Worm (Caenorhabditis elegans) whole organism, dauer: ENCODE results near the gene T08D2.6.
"Not testable (repeated sequence)": the region's sequence is repeated elsewhere in the genome, so short reads cannot be mapped to it uniquely, and the experiment has no call there.

Experiments used
- unc-62 ChIP-seq: sonication (generic microtip); optimal IDR thresholded peaks from 2 replicates; lab custom pipeline; 2017; ENCODE audit warnings: missing biosample characterization, missing genetic modification reagents, missing genetic modification characterization

Gene T08D2.6

DNA sequence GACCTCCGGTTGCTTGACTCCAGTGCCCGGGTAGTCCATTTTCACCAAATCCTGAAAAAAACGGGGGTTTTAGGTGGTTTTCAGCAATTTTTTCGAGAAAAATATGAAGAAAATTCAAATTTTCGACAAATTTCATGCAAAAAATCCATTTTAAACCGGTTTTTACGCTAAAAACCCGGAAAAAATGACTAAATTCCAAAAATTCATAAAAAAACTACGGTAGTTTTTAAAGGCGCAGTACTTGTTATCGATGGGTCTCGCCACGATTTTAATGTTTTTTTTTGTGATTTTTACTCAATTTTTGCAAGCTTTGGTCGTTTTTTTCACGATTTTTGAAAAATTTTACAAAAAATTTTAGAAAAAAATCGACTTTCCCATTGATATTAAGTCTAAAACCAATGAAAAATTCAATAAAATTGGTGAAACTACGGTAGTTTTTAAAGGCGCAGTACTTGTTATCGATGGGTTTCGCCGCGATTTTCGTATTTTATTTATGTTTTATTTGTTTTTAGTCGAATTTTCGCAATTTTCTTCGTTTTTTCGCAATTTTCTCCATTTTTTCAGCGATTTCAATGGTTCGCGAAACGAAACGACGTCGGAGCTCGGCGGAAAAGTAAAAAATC is at the start of gene T08D2.6, which contains the start of gene chkr-1:
TSS of gene T08D2.6 (minus strand) at position 51 of the 623 bp plus-strand sequence.
TSS of gene chkr-1 (plus strand) at position 573 of the 623 bp plus-strand sequence.
- not testable (repeated sequence) for TF ChIP-seq unc-62

DNA sequence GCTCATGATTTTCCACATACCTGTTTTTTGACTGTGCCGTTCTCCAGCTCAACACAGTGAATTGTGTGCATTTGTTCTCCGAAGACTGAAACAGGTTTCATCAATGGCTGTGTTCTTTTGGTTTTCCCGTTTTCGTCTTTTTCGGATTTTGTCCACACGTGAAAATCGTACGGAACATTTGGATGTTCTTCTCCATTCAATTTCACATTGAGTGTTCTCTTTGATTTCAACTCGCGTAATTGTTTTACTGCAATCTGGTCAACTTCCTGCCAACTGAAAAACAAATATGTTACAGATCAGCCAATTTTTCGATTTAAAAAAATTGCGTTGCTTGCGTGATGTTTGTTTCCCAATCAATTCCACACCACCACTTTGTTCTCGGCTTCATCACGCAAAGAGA is 47.4 kb upstream of the T08D2.6 start, which contains the start of gene AC8.3:
TSS of gene AC8.3 (minus strand) at position 101 of the 400 bp plus-strand sequence.
- not testable (repeated sequence) for TF ChIP-seq unc-62

DNA sequence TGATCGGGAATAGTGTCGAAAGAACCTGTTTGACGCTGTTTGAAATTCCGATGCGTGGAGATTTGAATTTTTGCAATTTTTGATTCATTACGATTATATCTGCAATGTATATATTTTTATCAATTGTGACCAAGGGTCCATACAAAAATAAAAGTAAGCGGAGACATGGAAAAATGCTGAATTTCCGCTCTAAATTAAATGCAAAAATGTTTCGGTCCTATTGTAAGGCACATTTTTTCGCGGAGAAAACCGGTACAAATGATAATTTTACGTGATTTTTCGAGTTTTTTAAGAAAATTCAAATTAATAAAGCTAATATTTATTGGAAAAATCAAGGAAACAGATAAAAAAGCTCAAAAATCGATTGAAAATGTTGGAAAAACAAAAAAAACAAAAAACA is 33.5 kb upstream of the T08D2.6 start, which contains the start of gene set-28:
TSS of gene set-28 (minus strand) at position 101 of the 400 bp plus-strand sequence.
- not testable (repeated sequence) for TF ChIP-seq unc-62

DNA sequence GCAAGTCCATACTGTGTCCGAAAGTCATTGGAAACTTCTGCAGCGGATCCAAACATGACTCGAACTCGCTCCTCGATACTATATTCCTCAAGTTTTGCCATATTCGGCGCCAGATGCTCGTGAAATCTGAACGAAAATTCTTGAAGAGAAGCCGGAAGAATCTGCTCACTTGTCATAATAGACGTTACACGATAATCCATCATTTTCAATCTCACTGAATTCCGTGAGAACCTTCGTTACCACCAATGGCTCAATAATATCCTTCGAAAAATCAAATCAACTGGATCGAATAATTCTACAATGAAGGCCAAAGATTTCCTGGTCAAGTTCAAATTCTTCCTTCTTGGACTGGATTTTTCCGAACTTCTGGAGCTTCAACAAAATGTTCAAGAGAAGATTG is 29.2 kb upstream of the T08D2.6 start, which contains the start of gene Y73B3B.1:
TSS of gene Y73B3B.1 (minus strand) at position 101 of the 400 bp plus-strand sequence.
- TF ChIP-seq unc-62: not testable (repeated sequence)

DNA sequence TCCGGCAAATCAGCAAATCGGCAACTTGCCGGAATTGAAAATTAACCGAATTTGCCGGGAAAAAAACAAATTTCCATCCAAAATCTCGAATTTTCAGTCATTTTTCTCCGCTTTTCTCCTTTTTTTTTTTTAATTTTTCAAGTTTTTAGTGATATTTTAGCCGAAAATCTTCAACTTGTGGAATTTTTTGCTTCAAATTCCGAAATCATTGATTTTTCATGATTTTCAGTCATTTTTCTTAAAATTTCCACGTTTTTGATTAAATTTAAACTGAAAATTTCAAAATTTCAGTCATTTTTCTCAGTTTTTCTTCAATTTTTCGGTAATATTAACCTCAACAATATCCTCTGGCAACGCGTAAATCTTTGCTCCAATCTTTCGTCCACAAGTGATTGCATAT is 27.7 kb upstream of the T08D2.6 start, which contains the start of gene Y73B3B.3:
TSS of gene Y73B3B.3 (plus strand) at position 301 of the 400 bp plus-strand sequence.
- TF ChIP-seq unc-62: not testable (repeated sequence)

DNA sequence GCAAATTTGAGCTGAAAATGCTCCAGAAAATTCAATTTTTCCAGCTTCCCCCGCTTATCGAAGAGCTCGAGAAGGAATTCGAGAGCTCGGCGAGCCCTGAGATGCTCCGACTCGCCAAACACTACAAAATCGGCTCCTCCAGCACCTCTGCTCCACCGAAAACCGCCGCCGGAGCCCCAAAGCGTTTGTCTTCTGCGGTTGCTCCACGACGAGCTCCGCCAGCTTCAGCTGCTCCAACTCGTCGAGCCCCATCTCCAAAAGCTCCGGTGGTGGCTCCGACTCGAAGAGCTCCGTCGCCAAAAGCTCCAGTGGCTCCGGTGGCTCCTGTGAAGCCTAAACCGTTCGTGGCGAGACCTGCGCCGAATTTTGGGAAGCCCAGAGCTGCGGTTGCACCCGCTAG is 14.4 kb upstream of the T08D2.6 start:
- no peak for TF ChIP-seq unc-62

DNA sequence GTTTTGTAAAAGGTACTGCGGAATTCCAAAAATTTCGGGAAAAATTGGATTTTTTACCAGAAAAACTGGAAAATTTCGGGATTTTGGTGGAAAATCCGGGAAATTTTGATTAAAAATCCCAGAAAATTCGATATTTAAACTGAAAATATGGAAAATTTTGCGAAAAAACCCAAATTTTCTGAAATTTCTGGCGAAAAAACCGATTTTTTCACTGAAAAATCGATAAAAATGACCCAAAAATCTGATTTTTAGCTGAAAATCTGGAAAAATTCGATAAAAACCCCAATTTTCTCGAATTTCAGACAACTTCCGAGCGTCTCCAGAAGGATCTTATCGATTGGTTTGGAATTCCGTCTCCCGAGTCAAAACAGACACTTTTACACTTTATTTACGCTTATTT is 10.6 kb upstream of the T08D2.6 start, which contains the start of gene T08D2.8:
TSS of gene T08D2.8 (plus strand) at position 301 of the 400 bp plus-strand sequence.
- no peak for TF ChIP-seq unc-62

DNA sequence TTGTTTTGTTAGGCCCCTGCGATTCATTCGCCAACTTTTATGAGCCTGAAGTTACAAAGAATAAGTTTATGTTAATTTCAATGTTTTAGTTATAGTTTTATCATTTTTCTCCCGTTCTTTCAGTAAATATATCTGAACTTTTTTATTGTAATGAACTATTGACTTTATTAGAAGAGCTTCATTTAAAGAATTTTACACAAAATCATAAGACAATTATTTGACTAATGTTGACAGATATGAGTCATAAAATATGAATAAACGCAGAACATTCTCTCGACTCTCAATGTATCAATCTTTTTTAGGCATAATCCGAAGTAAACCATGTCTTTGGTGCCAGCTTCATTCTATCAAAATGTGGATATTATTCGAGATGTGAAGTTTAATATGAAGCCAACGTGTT is 4.9 kb downstream of the T08D2.6 start, which contains the start of the genes T08D2.5 and T08D2.4:
TSS of gene T08D2.5 (plus strand) at position 301 of the 400 bp plus-strand sequence.
TSS of gene T08D2.4 (plus strand) at position 322 of the 400 bp plus-strand sequence.
- TF ChIP-seq unc-62: no peak

DNA sequence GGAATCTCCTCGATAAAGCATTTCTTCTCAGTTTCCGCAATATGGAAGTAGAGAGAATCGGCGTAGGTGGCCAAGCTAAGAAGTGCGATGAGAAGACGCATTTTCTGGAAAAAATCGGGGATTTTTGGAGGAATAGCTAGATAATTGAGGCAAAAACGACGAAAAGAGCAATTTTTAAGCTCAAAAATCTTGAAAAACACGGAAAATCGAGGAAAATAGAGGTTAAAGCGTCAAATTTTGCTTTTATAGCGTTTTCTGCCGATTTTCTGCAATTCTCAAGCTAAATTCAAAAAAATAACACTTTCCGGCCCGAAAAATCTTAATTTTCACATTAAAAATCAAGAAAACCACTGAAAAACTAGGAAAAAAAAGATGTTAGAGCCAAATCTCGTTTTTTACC is 18.9 kb downstream of the T08D2.6 start, which contains the start of gene tmed-12:
TSS of gene tmed-12 (minus strand) at position 101 of the 400 bp plus-strand sequence.
- TF ChIP-seq unc-62: not testable (repeated sequence)

DNA sequence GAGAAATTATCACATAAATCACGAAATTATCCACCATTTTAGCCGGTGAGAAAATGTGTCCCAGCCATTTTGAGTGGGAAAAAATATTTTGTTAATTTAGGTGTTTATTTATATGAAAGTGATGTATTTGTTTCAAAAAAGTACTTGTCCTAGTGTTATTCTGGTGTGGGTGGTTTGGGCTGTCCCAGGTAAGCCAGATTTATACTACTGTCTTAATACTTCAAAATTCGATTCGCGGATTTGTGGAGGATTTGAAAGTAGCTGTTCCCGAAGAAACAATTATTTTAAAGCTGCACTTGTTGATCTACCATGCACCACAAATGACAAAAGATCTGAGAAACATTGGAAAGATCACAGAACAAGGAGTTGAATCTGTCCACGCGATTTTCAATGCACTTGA is 34.1 kb downstream of the T08D2.6 start, which contains the start of gene Y73B3A.11:
TSS of gene Y73B3A.11 (plus strand) at position 301 of the 400 bp plus-strand sequence.
- TF ChIP-seq unc-62: no peak

DNA sequence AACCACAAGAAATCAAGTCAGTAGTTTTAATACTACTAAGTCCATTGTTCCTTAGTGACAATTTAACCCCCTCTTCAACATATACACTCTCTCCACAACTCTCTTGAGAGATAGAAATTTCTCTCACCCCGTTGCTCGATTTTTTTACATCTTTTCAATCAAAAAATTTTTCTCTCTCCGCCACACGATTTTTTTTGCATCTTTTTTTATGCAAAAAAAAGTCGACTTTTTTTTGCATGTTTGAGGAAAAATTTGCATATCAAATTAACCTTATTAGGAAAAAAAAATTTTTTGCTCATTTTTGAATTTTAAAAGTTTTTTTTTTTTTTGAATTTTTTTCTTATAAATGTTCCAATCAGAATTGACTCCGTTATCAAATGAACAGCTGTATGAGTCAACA is 35.1 kb downstream of the T08D2.6 start:
- TF ChIP-seq unc-62: no peak

DNA sequence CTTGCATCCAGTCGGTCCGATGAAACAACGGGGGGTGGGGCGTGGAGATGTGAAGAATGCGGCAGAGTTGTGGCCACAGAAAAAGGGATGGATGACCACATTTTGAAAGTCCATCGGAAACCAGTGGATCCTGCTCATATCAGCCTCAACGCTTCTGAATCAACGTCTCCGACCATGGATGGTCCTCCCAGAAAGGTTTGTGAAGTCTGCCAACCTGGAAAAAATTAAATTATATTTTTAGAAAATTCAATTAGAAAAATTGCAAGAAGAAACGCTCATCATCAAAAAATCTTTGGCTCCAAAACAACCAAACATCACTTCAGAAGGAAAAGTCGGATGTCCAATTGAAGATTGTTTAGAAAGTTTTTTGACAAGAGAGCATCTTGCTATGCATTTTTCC is 40.8 kb downstream of the T08D2.6 start, which contains the start of gene Y73B3A.8:
TSS of gene Y73B3A.8 (minus strand) at position 101 of the 400 bp plus-strand sequence.
- no peak for TF ChIP-seq unc-62
